Fruit fly (Drosophila melanogaster) whole organism, embryonic: ENCODE results near the gene TFAM.

Source experiments
- Ada2b ChIP-seq: fragments of 200-800 bp; sonication (Bioruptor generic); IDR thresholded peaks from 2 replicates; pipeline ENCODE4 v1.3.6; 2022; ENCODE audit warnings: missing biosample characterization, missing genetic modification characterization
- C15 ChIP-seq: fragments of 200-800 bp; sonication (Bioruptor generic); IDR thresholded peaks from 3 replicates; pipeline ENCODE4 v1.3.6; 2022; ENCODE audit warnings: missing biosample characterization, missing genetic modification characterization
- CG1024 ChIP-seq: fragments of 200-800 bp; sonication (Bioruptor generic); IDR thresholded peaks from 2 replicates; pipeline ENCODE4 v1.3.6; 2022; ENCODE audit warnings: missing biosample characterization, missing genetic modification characterization
- CG12071 ChIP-seq: fragments of 200-800 bp; sonication (Bioruptor generic); optimal IDR thresholded peaks from 3 replicates; lab custom pipeline; 2018; ENCODE audit warnings: missing biosample characterization, mild to moderate bottlenecking, missing genetic modification characterization
- CG15073 ChIP-seq: fragments of 200-800 bp; sonication (Bioruptor generic); optimal IDR thresholded peaks from 2 replicates; lab custom pipeline; 2016; ENCODE audit warnings: missing biosample characterization, missing genetic modification characterization
- CG15479 ChIP-seq: fragments of 200-800 bp; sonication (Bioruptor generic); optimal IDR thresholded peaks from 3 replicates; lab custom pipeline; 2019; ENCODE audit warnings: missing biosample characterization, mild to moderate bottlenecking, missing genetic modification characterization, moderate library complexity
- CG17829 ChIP-seq: fragments of 200-800 bp; optimal IDR thresholded peaks from 2 replicates; lab custom pipeline; 2019; ENCODE audit warnings: missing biosample characterization, mild to moderate bottlenecking, missing genetic modification characterization, moderate library complexity
- CG2202 ChIP-seq: fragments of 200-800 bp; sonication (Bioruptor generic); optimal IDR thresholded peaks from 2 replicates; lab custom pipeline; 2018; ENCODE audit warnings: missing biosample characterization, mild to moderate bottlenecking, missing genetic modification characterization
- CG2678 ChIP-seq: fragments of 200-800 bp; sonication (Bioruptor generic); optimal IDR thresholded peaks from 3 replicates; lab custom pipeline; 2019; ENCODE audit warnings: missing biosample characterization, mild to moderate bottlenecking, missing genetic modification characterization, moderate library complexity
- CG30431 ChIP-seq: fragments of 200-800 bp; sonication (Bioruptor generic); optimal IDR thresholded peaks from 2 replicates; lab custom pipeline; 2017; ENCODE audit warnings: missing biosample characterization, missing genetic modification characterization
- CG3163 ChIP-seq: fragments of 200-800 bp; sonication (Bioruptor generic); optimal IDR thresholded peaks from 3 replicates; lab custom pipeline; 2016; ENCODE audit warnings: missing biosample characterization, missing genetic modification characterization
- CG5953 ChIP-seq: fragments of 200-800 bp; sonication (Bioruptor generic); IDR thresholded peaks from 2 replicates; pipeline ENCODE4 v1.3.6; 2022; ENCODE audit warnings: missing biosample characterization, missing genetic modification characterization
- CG6272 ChIP-seq: fragments of 200-800 bp; sonication (Bioruptor generic); IDR thresholded peaks from 2 replicates; pipeline ENCODE4 v1.3.6; 2022; ENCODE audit warnings: missing biosample characterization, missing genetic modification characterization
- CG6654 ChIP-seq: fragments of 200-800 bp; sonication (Bioruptor generic); optimal IDR thresholded peaks from 2 replicates; lab custom pipeline; 2017; ENCODE audit warnings: missing biosample characterization, mild to moderate bottlenecking, missing genetic modification characterization
- CG6791 ChIP-seq: fragments of 200-800 bp; sonication (Bioruptor generic); IDR thresholded peaks from 3 replicates; pipeline ENCODE4 v1.3.6; 2022; ENCODE audit warnings: missing biosample characterization, missing genetic modification characterization; ENCODE audit not compliant: partially characterized antibody
- CG7556 ChIP-seq: fragments of 200-800 bp; sonication (Bioruptor generic); optimal IDR thresholded peaks from 2 replicates; lab custom pipeline; 2017; ENCODE audit warnings: missing biosample characterization, mild to moderate bottlenecking, missing genetic modification characterization
- CG8290 ChIP-seq, 3 experiments: fragments of 200-800 bp; sonication (Bioruptor generic); optimal IDR thresholded peaks; 2 replicates each; lab custom pipeline; 2016 to 2019; ENCODE audit warnings: missing biosample characterization in 3 of 3, missing genetic modification characterization in 3 of 3, mild to moderate bottlenecking in 2 of 3, moderate library complexity in 1 of 3
- Deaf1 ChIP-seq: fragments of 200-800 bp; optimal IDR thresholded peaks from 3 replicates; lab custom pipeline; 2019; ENCODE audit warnings: missing biosample characterization, mild to moderate bottlenecking, missing genetic modification characterization, moderate library complexity
- Dip2 ChIP-seq: fragments of 200-800 bp; sonication (Bioruptor generic); IDR thresholded peaks from 2 replicates; pipeline ENCODE4 v1.3.6; 2022; ENCODE audit warnings: missing biosample characterization, missing genetic modification characterization
- Dip3 ChIP-seq: fragments of 200-800 bp; sonication (Bioruptor generic); optimal IDR thresholded peaks from 3 replicates; lab custom pipeline; 2016; ENCODE audit warnings: missing biosample characterization, missing genetic modification characterization
- Elba2 ChIP-seq: fragments of 200-800 bp; sonication (Bioruptor generic); optimal IDR thresholded peaks from 3 replicates; lab custom pipeline; 2016; ENCODE audit warnings: missing biosample characterization, missing genetic modification characterization
- HLH54F ChIP-seq: fragments of 200-800 bp; sonication (Bioruptor generic); optimal IDR thresholded peaks from 3 replicates; lab custom pipeline; 2016; ENCODE audit warnings: missing biosample characterization, missing genetic modification characterization
- Hmx ChIP-seq: fragments of 200-800 bp; sonication (Bioruptor generic); optimal IDR thresholded peaks from 2 replicates; lab custom pipeline; 2016; ENCODE audit warnings: missing biosample characterization, missing genetic modification characterization
- Mad ChIP-seq: fragments of 200-800 bp; sonication (Bioruptor generic); optimal IDR thresholded peaks from 2 replicates; lab custom pipeline; 2016; ENCODE audit warnings: missing biosample characterization, missing genetic modification characterization
- Mrtf ChIP-seq: fragments of 200-800 bp; sonication (Bioruptor generic); IDR thresholded peaks from 3 replicates; pipeline ENCODE4 v1.3.6; 2022; ENCODE audit warnings: missing biosample characterization, missing genetic modification characterization
- Myb ChIP-seq: fragments of 200-800 bp; sonication (Bioruptor generic); optimal IDR thresholded peaks from 2 replicates; lab custom pipeline; 2016; ENCODE audit warnings: missing biosample characterization, missing genetic modification characterization
- Neu2 ChIP-seq: fragments of 200-800 bp; sonication (Bioruptor generic); optimal IDR thresholded peaks from 3 replicates; lab custom pipeline; 2016; ENCODE audit warnings: missing biosample characterization, missing genetic modification characterization, borderline replicate concordance
- NfI ChIP-seq: fragments of 200-800 bp; sonication (Bioruptor generic); optimal IDR thresholded peaks from 3 replicates; lab custom pipeline; 2018; ENCODE audit warnings: missing biosample characterization, mild to moderate bottlenecking, missing genetic modification characterization, moderate library complexity
- PHDP ChIP-seq: fragments of 200-800 bp; sonication (Bioruptor generic); optimal IDR thresholded peaks from 3 replicates; lab custom pipeline; 2018; ENCODE audit warnings: missing biosample characterization, mild to moderate bottlenecking, missing genetic modification characterization, moderate library complexity
- Rfx ChIP-seq: fragments of 200-800 bp; sonication (Bioruptor generic); IDR thresholded peaks from 2 replicates; pipeline ENCODE4 v1.3.6; 2022; ENCODE audit warnings: missing biosample characterization, missing genetic modification characterization
- Sox100B ChIP-seq: fragments of 200-800 bp; sonication (Bioruptor generic); optimal IDR thresholded peaks from 3 replicates; lab custom pipeline; 2018; ENCODE audit warnings: missing biosample characterization, mild to moderate bottlenecking, missing genetic modification characterization
- Usf ChIP-seq: fragments of 200-800 bp; sonication (Bioruptor generic); optimal IDR thresholded peaks from 2 replicates; lab custom pipeline; 2017; ENCODE audit warnings: missing genotype, missing biosample characterization, missing genetic modification characterization
- ara ChIP-seq: fragments of 200-800 bp; sonication (Bioruptor generic); IDR thresholded peaks from 2 replicates; pipeline ENCODE4 v1.3.6; 2022; ENCODE audit warnings: missing biosample characterization, missing genetic modification characterization
- bowl ChIP-seq: fragments of 200-800 bp; sonication (Bioruptor generic); IDR thresholded peaks from 2 replicates; pipeline ENCODE4 v1.3.6; 2022; ENCODE audit warnings: missing biosample characterization, missing genetic modification characterization
- gro ChIP-seq: fragments of 200-800 bp; sonication (Bioruptor generic); optimal IDR thresholded peaks from 2 replicates; lab custom pipeline; 2016; ENCODE audit warnings: missing biosample characterization, missing genetic modification characterization
- h ChIP-seq: fragments of >200 bp; optimal IDR thresholded peaks from 2 replicates; lab custom pipeline; 2017
- jumu ChIP-seq: fragments of 200-800 bp; sonication (Bioruptor generic); optimal IDR thresholded peaks from 3 replicates; lab custom pipeline; 2016; ENCODE audit warnings: missing biosample characterization, missing genetic modification characterization
- knrl ChIP-seq: fragments of 200-800 bp; sonication (Bioruptor generic); IDR thresholded peaks from 3 replicates; pipeline ENCODE4 v1.3.6; 2022; ENCODE audit warnings: missing biosample characterization, missing genetic modification characterization; ENCODE audit not compliant: partially characterized antibody
- lov ChIP-seq, 2 experiments: fragments of 200-800 bp in 1 of 2; fragments of >200 bp in 1 of 2; sonication (Bioruptor generic) in 1 of 2; IDR thresholded peaks in 1 of 2; optimal IDR thresholded peaks in 1 of 2; 2 replicates in 1 of 2; 3 replicates in 1 of 2; pipeline versions ENCODE4 v1.3.6 to Lab custom; 2017 to 2022; ENCODE audit warnings: missing biosample characterization in 1 of 2, missing genetic modification characterization in 1 of 2
- mirr ChIP-seq: fragments of 200-800 bp; sonication (Bioruptor generic); optimal IDR thresholded peaks from 3 replicates; lab custom pipeline; 2018; ENCODE audit warnings: missing biosample characterization, mild to moderate bottlenecking, missing genetic modification characterization
- nerfin-1 ChIP-seq: fragments of 200-800 bp; sonication (Bioruptor generic); optimal IDR thresholded peaks from 3 replicates; lab custom pipeline; 2019; ENCODE audit warnings: missing biosample characterization, mild to moderate bottlenecking, missing genetic modification characterization, moderate library complexity
- odd ChIP-seq: fragments of 200-800 bp; sonication (Bioruptor generic); optimal IDR thresholded peaks from 2 replicates; lab custom pipeline; 2017; ENCODE audit warnings: missing biosample characterization, mild to moderate bottlenecking, missing genetic modification characterization
- pho ChIP-seq: fragments of 200-800 bp; sonication (Bioruptor generic); optimal IDR thresholded peaks from 2 replicates; lab custom pipeline; 2016; ENCODE audit warnings: missing biosample characterization, missing genetic modification characterization
- prd ChIP-seq, 3 experiments: fragments of >200 bp in 2 of 3; fragments of 200-800 bp in 1 of 3; sonication (Bioruptor generic) in 1 of 3; optimal IDR thresholded peaks in 2 of 3; IDR thresholded peaks in 1 of 3; 2 replicates in 2 of 3; 3 replicates in 1 of 3; pipeline versions ENCODE4 v1.3.6 to Lab custom; 2017 to 2022; ENCODE audit warnings: missing biosample characterization in 1 of 3, missing genetic modification characterization in 1 of 3
- row ChIP-seq: fragments of 200-800 bp; sonication (Bioruptor generic); IDR thresholded peaks from 3 replicates; pipeline ENCODE4 v1.3.6; 2022; ENCODE audit warnings: missing biosample characterization, missing genetic modification characterization
- schlank ChIP-seq: fragments of 200-800 bp; sonication (Bioruptor generic); optimal IDR thresholded peaks from 2 replicates; lab custom pipeline; 2018; ENCODE audit warnings: missing biosample characterization, mild to moderate bottlenecking, missing genetic modification characterization
- stc ChIP-seq: fragments of 200-800 bp; sonication (Bioruptor generic); IDR thresholded peaks from 2 replicates; pipeline ENCODE4 v1.3.6; 2022; ENCODE audit warnings: missing biosample characterization, missing genetic modification characterization
- tin ChIP-seq: fragments of 200-800 bp; sonication (Bioruptor generic); optimal IDR thresholded peaks from 3 replicates; lab custom pipeline; 2016; ENCODE audit warnings: missing biosample characterization, missing genetic modification characterization
- tx ChIP-seq: fragments of 200-800 bp; sonication (Bioruptor generic); optimal IDR thresholded peaks from 2 replicates; lab custom pipeline; 2016; ENCODE audit warnings: missing biosample characterization, missing genetic modification characterization
- vvl ChIP-seq: fragments of 200-800 bp; sonication (Bioruptor generic); IDR thresholded peaks from 2 replicates; pipeline ENCODE4 v1.3.6; 2022; ENCODE audit warnings: missing biosample characterization, missing genetic modification characterization
- zfh2 ChIP-seq: fragments of 200-800 bp; sonication (Bioruptor generic); optimal IDR thresholded peaks from 2 replicates; lab custom pipeline; 2016; ENCODE audit warnings: missing biosample characterization, missing genetic modification characterization

The TFAM gene

DNA sequence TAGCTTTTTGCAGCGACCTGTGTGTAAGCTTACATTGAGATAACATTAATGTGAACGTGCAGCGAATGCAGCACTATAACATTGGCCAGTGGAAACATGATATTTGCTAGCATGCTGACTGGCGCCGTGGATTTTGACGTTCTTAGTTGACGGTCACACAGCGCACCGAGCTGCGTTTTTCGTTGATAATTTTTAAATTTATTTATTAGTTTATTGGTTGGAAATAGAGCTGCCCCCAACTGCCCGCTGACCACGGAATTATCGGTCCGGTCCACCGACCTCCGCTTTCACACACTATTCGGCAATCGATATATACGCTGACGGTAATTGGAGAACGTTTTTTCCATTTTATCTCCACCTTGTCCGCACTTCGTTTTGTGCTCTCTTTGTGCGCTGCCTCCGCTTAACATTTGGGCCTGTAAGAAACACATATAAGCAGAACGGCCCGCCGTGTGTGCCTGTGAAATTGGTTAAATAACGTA is 45.0 kb upstream of the TFAM start, which contains the start of gene H (continued):
- TF ChIP-seq lov (optimal IDR thresholded peaks at IDR 0.05; lab: Kevin White, UChicago) (no peak), lov (GFP tag; IDR thresholded peaks at IDR 0.05; lab: Robert Waterston, UW) (no peak), CG1024 (peak; percentile 81), CG6791 (GFP tag; lab: Robert Waterston, UW) (no peak), tx (no peak), CG5953 (GFP tag; lab: Robert Waterston, UW) (no peak), CG12071 (GFP tag; lab: Kevin White, UChicago) (no peak), Mad (GFP tag; lab: Kevin White, UChicago) (no peak), NfI (GFP tag; lab: Kevin White, UChicago) (no peak), h (lab: Kevin White, UChicago) (no peak), zfh2 (GFP tag; lab: Kevin White, UChicago) (no peak), Dip3 (GFP tag; lab: Kevin White, UChicago) (no peak), jumu (GFP tag; lab: Kevin White, UChicago) (no peak), Elba2 (GFP tag; lab: Kevin White, UChicago) (no peak), Dip2 (no peak), odd (GFP tag; lab: Kevin White, UChicago) (no peak), CG2202 (no peak), CG2678 (tag; lab: Kevin White, UChicago) (no peak), vvl (GFP tag; lab: Robert Waterston, UW) (no peak), bowl (GFP tag; lab: Robert Waterston, UW) (no peak), nerfin-1 (tag; lab: Kevin White, UChicago) (no peak), knrl (0 out of 3 replicates have a peak, but pooled peaks have one; percentile 11), Mrtf (no peak), mirr (no peak), pho (GFP tag; lab: Kevin White, UChicago) (no peak), ara (GFP tag; lab: Robert Waterston, UW) (no peak), row (GFP tag; lab: Robert Waterston, UW) (peak; percentile 54; the same call in 2 of the 3 replicates), CG6272 (GFP tag; lab: Robert Waterston, UW) (no peak), tin (GFP tag; lab: Kevin White, UChicago) (no peak), Rfx (no peak), gro (GFP tag; lab: Kevin White, UChicago) (no peak), CG17829 (tag; lab: Kevin White, UChicago) (peak; percentile 22), Usf (GFP tag; lab: Kevin White, UChicago) (no peak), prd (optimal IDR thresholded peaks at IDR 0.05; lab: Kevin White, UChicago) (no peak), prd (GFP tag; IDR thresholded peaks at IDR 0.05; lab: Robert Waterston, UW) (no peak), Deaf1 (no peak), CG15073 (GFP tag; lab: Kevin White, UChicago) (no peak), CG15479 (GFP tag; lab: Kevin White, UChicago) (no peak), CG30431 (GFP tag; lab: Kevin White, UChicago) (no peak), CG3163 (GFP tag; lab: Kevin White, UChicago) (no peak), CG8290 (GFP tag; optimal IDR thresholded peaks at IDR 0.05; lab: Kevin White, UChicago) (no peak), CG8290 (tag; optimal IDR thresholded peaks at IDR 0.05; lab: Kevin White, UChicago) (no peak), CG7556 (no peak), schlank (tag; lab: Kevin White, UChicago) (no peak), Ada2b (GFP tag; lab: Robert Waterston, UW) (no peak), CG6654 (no peak), HLH54F (GFP tag; lab: Kevin White, UChicago) (no peak), stc (GFP tag; lab: Robert Waterston, UW) (no peak), Sox100B (GFP tag; lab: Kevin White, UChicago) (no peak), PHDP (tag; lab: Kevin White, UChicago) (no peak), Hmx (GFP tag; lab: Kevin White, UChicago) (no peak), Myb (GFP tag; lab: Kevin White, UChicago) (peak; percentile 83), Neu2 (GFP tag; lab: Kevin White, UChicago) (no peak), C15 (GFP tag; lab: Robert Waterston, UW) (no peak)
